Fruit fly (Drosophila melanogaster): Measurements from ENCODE around the gene Myb.

The Myb gene

DNA sequence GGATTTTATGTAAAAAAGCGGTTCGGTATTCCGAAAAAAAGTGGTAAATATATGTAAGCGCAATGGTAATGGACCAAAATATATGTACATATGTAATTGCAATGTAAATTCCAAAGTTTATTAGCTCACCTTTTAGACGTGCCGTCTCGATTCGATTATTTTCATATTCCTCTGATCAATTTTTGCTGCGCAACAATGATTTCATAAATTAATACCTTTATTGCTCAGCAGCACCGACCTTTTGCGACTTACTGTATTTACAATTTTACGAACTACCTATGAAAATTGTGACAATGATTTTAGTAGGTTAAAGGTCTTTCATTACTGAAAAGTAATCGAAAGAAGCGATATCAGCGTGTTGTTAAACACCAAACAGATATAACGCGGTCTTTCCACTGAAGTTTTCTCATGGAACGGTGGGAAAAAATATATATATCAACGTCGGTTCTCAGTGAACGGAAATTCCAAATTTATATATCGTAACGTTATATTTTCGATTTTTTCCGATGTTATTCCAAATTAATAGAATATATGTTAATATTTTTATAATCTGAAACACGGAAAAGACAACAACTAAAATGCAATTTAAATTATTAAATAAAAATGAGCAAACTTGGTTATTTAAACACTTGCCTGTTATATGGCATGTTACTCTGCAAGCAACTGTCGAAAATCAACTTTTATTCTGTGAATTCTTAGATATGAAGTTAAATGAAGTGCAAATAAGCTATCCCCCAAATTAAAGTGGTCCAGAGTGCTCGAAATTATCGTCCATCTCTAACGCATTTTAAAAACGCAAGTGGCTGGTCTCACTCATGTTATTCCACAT is 32.4 kb upstream of the Myb start, which contains the start of the genes MSBP and CG15916 (continued):
- TF ChIP-seq pzg (GFP tag; optimal IDR thresholded peaks at IDR 0.05) (peak; percentile 20), grn (GFP tag; optimal IDR thresholded peaks at IDR 0.05) (no peak), HmgD (GFP tag; optimal IDR thresholded peaks at IDR 0.05) (no peak), CG3065 (GFP tag; optimal IDR thresholded peaks at IDR 0.05) (no peak), CG10321 (GFP tag; IDR thresholded peaks at IDR 0.05) (no peak), CG2120 (GFP tag; optimal IDR thresholded peaks at IDR 0.05) (peak; percentile 41), amos (GFP tag; IDR thresholded peaks at IDR 0.05; ENCODE audit: partially characterized antibody) (0 out of 2 replicates have a peak, but pooled peaks have one; percentile 24), Mes4 (GFP tag; optimal IDR thresholded peaks at IDR 0.05) (no peak), B-H2 (GFP tag; optimal IDR thresholded peaks at IDR 0.05) (no peak), oc (tag; optimal IDR thresholded peaks at IDR 0.05) (no peak), CG6272 (GFP tag; IDR thresholded peaks at IDR 0.05) (no peak), H15 (GFP tag; IDR thresholded peaks at IDR 0.05) (no peak), CG1792 (GFP tag; optimal IDR thresholded peaks at IDR 0.05) (no peak), nerfin-1 (tag; optimal IDR thresholded peaks at IDR 0.05) (no peak), sc (optimal IDR thresholded peaks at IDR 0.05) (no peak), sc (GFP tag; optimal IDR thresholded peaks at IDR 0.05) (peak; percentile 8), Vsx1 (GFP tag; optimal IDR thresholded peaks at IDR 0.05) (no peak), cwo (GFP tag; optimal IDR thresholded peaks at IDR 0.05) (no peak), CG12299 (tag; optimal IDR thresholded peaks at IDR 0.05) (no peak), CG7556 (GFP tag; optimal IDR thresholded peaks at IDR 0.05) (peak; percentile 2), crc (GFP tag; optimal IDR thresholded peaks at IDR 0.05) (no peak), CG3726 (GFP tag; IDR thresholded peaks at IDR 0.05) (no peak), CG4854 (GFP tag; optimal IDR thresholded peaks at IDR 0.05) (no peak), Max (GFP tag; optimal IDR thresholded peaks at IDR 0.05) (peak; percentile 12), usp (GFP tag; optimal IDR thresholded peaks at IDR 0.05) (no peak), chm (GFP tag; IDR thresholded peaks at IDR 0.05) (no peak), CG12391 (tag; optimal IDR thresholded peaks at IDR 0.05) (peak; percentile 59), CG5180 (GFP tag; optimal IDR thresholded peaks at IDR 0.05) (no peak), pnt (GFP tag; optimal IDR thresholded peaks at IDR 0.05) (no peak), Chrac-16 (GFP tag; optimal IDR thresholded peaks at IDR 0.05) (peak; percentile 26), br (optimal IDR thresholded peaks at IDR 0.05) (no peak), rib (GFP tag; IDR thresholded peaks at IDR 0.05) (no peak), BtbVII (GFP tag; optimal IDR thresholded peaks at IDR 0.05) (no peak), tll (GFP tag; optimal IDR thresholded peaks at IDR 0.05) (no peak), CG10462 (GFP tag; optimal IDR thresholded peaks at IDR 0.05) (no peak), CG31224 (GFP tag; IDR thresholded peaks at IDR 0.05) (no peak), CG13894 (tag; optimal IDR thresholded peaks at IDR 0.05) (no peak), cas (GFP tag; IDR thresholded peaks at IDR 0.05) (no peak), CrebB (tag; optimal IDR thresholded peaks at IDR 0.05) (no peak), dan (GFP tag; IDR thresholded peaks at IDR 0.05) (no peak), shn (GFP tag; optimal IDR thresholded peaks at IDR 0.05) (no peak), D19B (GFP tag; optimal IDR thresholded peaks at IDR 0.05) (no peak), CG2202 (tag; optimal IDR thresholded peaks at IDR 0.05) (no peak), CG1602 (GFP tag; optimal IDR thresholded peaks at IDR 0.05) (peak; percentile 13), CG8944 (GFP tag; optimal IDR thresholded peaks at IDR 0.05) (no peak), CG12744 (GFP tag; optimal IDR thresholded peaks at IDR 0.05) (no peak), CG12219 (GFP tag; optimal IDR thresholded peaks at IDR 0.05) (no peak), sens-2 (GFP tag; IDR thresholded peaks at IDR 0.05) (no peak), CG1529 (GFP tag; optimal IDR thresholded peaks at IDR 0.05) (no peak), CG31365 (tag; optimal IDR thresholded peaks at IDR 0.05) (no peak), CG17802 (tag; optimal IDR thresholded peaks at IDR 0.05) (peak; percentile 59)
